Worm (Caenorhabditis elegans) whole organism, L4 larva: Measurements from ENCODE around the gene trk-1.

Experiments
- D1046.2 ChIP-seq: fragments of 200-800 bp; sonication (Bioruptor generic); IDR thresholded peaks from 2 replicates; pipeline ENCODE4 v1.3.6; 2022; ENCODE audit warnings: missing genetic modification characterization, missing compliant biosample characterization
- F10B5.3 ChIP-seq: sonication (generic microtip); optimal IDR thresholded peaks from 2 replicates; lab custom pipeline; 2016; ENCODE audit warnings: mild to moderate bottlenecking, missing genetic modification characterization, missing compliant biosample characterization
- F49E8.2 ChIP-seq: sonication (generic microtip); optimal IDR thresholded peaks from 2 replicates; lab custom pipeline; 2016; ENCODE audit warnings: missing compliant biosample characterization, mild to moderate bottlenecking, missing genetic modification characterization, borderline replicate concordance
- R02D3.7 ChIP-seq: fragments of 150-350 bp; sonication (generic microtip); optimal IDR thresholded peaks from 3 replicates; lab custom pipeline; 2014; ENCODE audit warnings: missing biosample characterization, missing genetic modification characterization
- Y105C5A.15 ChIP-seq: fragments of 200-800 bp; sonication (Bioruptor generic); IDR thresholded peaks from 2 replicates; pipeline ENCODE4 v1.3.6; 2022; ENCODE audit warnings: missing genetic modification characterization, missing compliant biosample characterization
- Y5F2A.4 ChIP-seq: fragments of 200-800 bp; sonication (Bioruptor generic); optimal IDR thresholded peaks from 2 replicates; lab custom pipeline; 2018; ENCODE audit warnings: mild to moderate bottlenecking, missing genetic modification characterization, missing compliant biosample characterization
- ZK546.5 ChIP-seq, 2 experiments: sonication (generic microtip); optimal IDR thresholded peaks; 2 replicates each; lab custom pipeline; 2017; ENCODE audit warnings: missing biosample characterization in 2 of 2, missing genetic modification characterization in 2 of 2
- aly-2 ChIP-seq: sonication (generic microtip); optimal IDR thresholded peaks from 2 replicates; lab custom pipeline; 2018; ENCODE audit warnings: missing biosample characterization, missing genetic modification characterization
- ama-1 ChIP-seq: fragments of 150-350 bp; optimal IDR thresholded peaks from 2 replicates; lab custom pipeline; 2014; ENCODE audit warnings: inconsistent platforms, mixed read lengths
- attf-4 ChIP-seq: sonication (generic microtip); optimal IDR thresholded peaks from 3 replicates; lab custom pipeline; 2017; ENCODE audit warnings: missing biosample characterization, missing genetic modification characterization
- ceh-20 ChIP-seq: fragments of 200-800 bp; sonication (Bioruptor generic); IDR thresholded peaks from 2 replicates; pipeline ENCODE4 v1.3.6; 2022; ENCODE audit warnings: missing genetic modification reagents, missing genetic modification characterization, missing compliant biosample characterization
- ceh-28 ChIP-seq: fragments of 150-350 bp; optimal IDR thresholded peaks from 2 replicates; lab custom pipeline; 2014; ENCODE audit warnings: missing biosample characterization, missing genetic modification reagents, missing genetic modification characterization
- ceh-62 ChIP-seq: sonication (generic microtip); optimal IDR thresholded peaks from 2 replicates; lab custom pipeline; 2017; ENCODE audit warnings: missing biosample characterization, missing genetic modification characterization
- ceh-82 ChIP-seq: sonication (generic microtip); optimal IDR thresholded peaks from 2 replicates; lab custom pipeline; 2017; ENCODE audit warnings: missing biosample characterization, missing genetic modification characterization
- ces-1 ChIP-seq: fragments of 150-350 bp; sonication (generic microtip); optimal IDR thresholded peaks from 4 replicates; lab custom pipeline; 2014; ENCODE audit warnings: missing biosample characterization, missing genetic modification reagents, missing genetic modification characterization
- ctbp-1 ChIP-seq: fragments of 200-800 bp; sonication (Bioruptor generic); IDR thresholded peaks from 2 replicates; pipeline ENCODE4 v1.3.6; 2022; ENCODE audit warnings: missing genetic modification reagents, missing genetic modification characterization, missing compliant biosample characterization
- daf-8 ChIP-seq: fragments of 200-800 bp; sonication (Bioruptor generic); IDR thresholded peaks from 2 replicates; pipeline ENCODE4 v1.3.6; 2022; ENCODE audit warnings: missing genetic modification characterization, missing compliant biosample characterization
- dmd-8 ChIP-seq: fragments of 200-800 bp; sonication (Bioruptor generic); IDR thresholded peaks from 2 replicates; pipeline ENCODE4 v1.3.6; 2022; ENCODE audit warnings: missing genetic modification characterization, missing compliant biosample characterization
- dmd-9 ChIP-seq: fragments of 200-800 bp; sonication (Bioruptor generic); IDR thresholded peaks from 2 replicates; pipeline ENCODE4 v1.3.6; 2022; ENCODE audit warnings: missing genetic modification reagents, missing genetic modification characterization, missing compliant biosample characterization
- dve-1 ChIP-seq: sonication (generic microtip); optimal IDR thresholded peaks from 2 replicates; lab custom pipeline; 2017; ENCODE audit warnings: antibody characterized with exemption, mild to moderate bottlenecking, missing genetic modification characterization, missing compliant biosample characterization; ENCODE audit not compliant: insufficient read depth
- egl-27 ChIP-seq: sonication (generic microtip); optimal IDR thresholded peaks from 3 replicates; lab custom pipeline; 2017; ENCODE audit warnings: missing biosample characterization, missing genetic modification reagents, missing genetic modification characterization
- egl-43 ChIP-seq: fragments of 200-800 bp; sonication (Bioruptor generic); IDR thresholded peaks from 2 replicates; pipeline ENCODE4 v1.3.6; 2022; ENCODE audit warnings: missing genetic modification reagents, missing genetic modification characterization, missing compliant biosample characterization
- fkh-10 ChIP-seq: fragments of 150-350 bp; optimal IDR thresholded peaks from 2 replicates; lab custom pipeline; 2014; ENCODE audit warnings: missing biosample characterization, missing genetic modification reagents, missing genetic modification characterization
- gei-8 ChIP-seq: fragments of 200-800 bp; sonication (Bioruptor generic); optimal IDR thresholded peaks from 2 replicates; lab custom pipeline; 2018; ENCODE audit warnings: mild to moderate bottlenecking, missing genetic modification characterization, missing compliant biosample characterization
- hlh-11 ChIP-seq: fragments of 200-800 bp; sonication (Bioruptor generic); optimal IDR thresholded peaks from 2 replicates; lab custom pipeline; 2018; ENCODE audit warnings: mild to moderate bottlenecking, missing genetic modification characterization, missing compliant biosample characterization
- lin-13 ChIP-seq: fragments of 150-350 bp; optimal IDR thresholded peaks from 2 replicates; lab custom pipeline; 2014; ENCODE audit warnings: missing biosample characterization, missing genetic modification reagents, missing genetic modification characterization
- lin-38 ChIP-seq: fragments of 200-800 bp; sonication (Bioruptor generic); IDR thresholded peaks from 2 replicates; pipeline ENCODE4 v1.3.6; 2022; ENCODE audit warnings: missing genetic modification reagents, missing genetic modification characterization, missing compliant biosample characterization
- lir-3 ChIP-seq: sonication (generic microtip); optimal IDR thresholded peaks from 2 replicates; lab custom pipeline; 2016; ENCODE audit warnings: mild to moderate bottlenecking, missing genetic modification characterization, missing compliant biosample characterization
- mdt-29 ChIP-seq: fragments of 200-800 bp; sonication (Bioruptor generic); IDR thresholded peaks from 2 replicates; pipeline ENCODE4 v1.3.6; 2022; ENCODE audit warnings: missing genetic modification reagents, missing genetic modification characterization, missing compliant biosample characterization
- mes-2 ChIP-seq: sonication (generic microtip); optimal IDR thresholded peaks from 2 replicates; lab custom pipeline; 2016; ENCODE audit warnings: missing genotype, mild to moderate bottlenecking, missing genetic modification characterization, missing compliant biosample characterization; ENCODE audit not compliant: poor library complexity, severe bottlenecking
- mxl-3 ChIP-seq: fragments of 200-800 bp; sonication (Bioruptor generic); optimal IDR thresholded peaks from 2 replicates; lab custom pipeline; 2018; ENCODE audit warnings: mild to moderate bottlenecking, missing genetic modification characterization, missing compliant biosample characterization
- nhr-10 ChIP-seq: fragments of 150-350 bp; optimal IDR thresholded peaks from 2 replicates; lab custom pipeline; 2014; ENCODE audit warnings: missing biosample characterization, missing genetic modification characterization
- nhr-102 ChIP-seq: sonication (generic microtip); optimal IDR thresholded peaks from 2 replicates; lab custom pipeline; 2016; ENCODE audit warnings: mild to moderate bottlenecking, missing genetic modification characterization, moderate library complexity, missing compliant biosample characterization
- nhr-111 ChIP-seq: fragments of 200-800 bp; sonication (Bioruptor generic); optimal IDR thresholded peaks from 2 replicates; lab custom pipeline; 2018; ENCODE audit warnings: mild to moderate bottlenecking, missing genetic modification characterization, missing compliant biosample characterization
- nhr-237 ChIP-seq: sonication (generic microtip); optimal IDR thresholded peaks from 2 replicates; lab custom pipeline; 2017; ENCODE audit warnings: missing biosample characterization, missing genetic modification characterization
- nhr-25 ChIP-seq: sonication (generic microtip); optimal IDR thresholded peaks from 2 replicates; lab custom pipeline; 2017; ENCODE audit warnings: missing genetic modification characterization, mild to moderate bottlenecking, missing compliant biosample characterization, antibody characterized with exemption, moderate library complexity, borderline replicate concordance; ENCODE audit not compliant: insufficient read depth
- nhr-28 ChIP-seq: fragments of 150-350 bp; optimal IDR thresholded peaks from 2 replicates; lab custom pipeline; 2014; ENCODE audit warnings: missing biosample characterization, missing genetic modification characterization
- nhr-41 ChIP-seq: fragments of 200-800 bp; sonication (Bioruptor generic); IDR thresholded peaks from 2 replicates; pipeline ENCODE4 v1.3.6; 2022; ENCODE audit warnings: missing genetic modification reagents, missing genetic modification characterization, missing compliant biosample characterization
- nhr-42 ChIP-seq: fragments of 200-800 bp; sonication (Bioruptor generic); IDR thresholded peaks from 2 replicates; pipeline ENCODE4 v1.3.6; 2022; ENCODE audit warnings: missing genetic modification characterization, missing compliant biosample characterization
- nhr-48 ChIP-seq: sonication (generic microtip); optimal IDR thresholded peaks from 2 replicates; lab custom pipeline; 2016; ENCODE audit warnings: mild to moderate bottlenecking, missing genetic modification characterization, missing compliant biosample characterization
- nhr-6 ChIP-seq: fragments of 150-350 bp; optimal IDR thresholded peaks from 2 replicates; lab custom pipeline; 2014; ENCODE audit warnings: missing biosample characterization, missing genetic modification characterization
- rbr-2 ChIP-seq: sonication (generic microtip); optimal IDR thresholded peaks from 2 replicates; lab custom pipeline; 2016; ENCODE audit warnings: missing genotype, missing genetic modification characterization, missing compliant biosample characterization
- sdz-12 ChIP-seq: fragments of 200-800 bp; sonication (Bioruptor generic); optimal IDR thresholded peaks from 2 replicates; lab custom pipeline; 2018; ENCODE audit warnings: mild to moderate bottlenecking, missing genetic modification characterization, missing compliant biosample characterization
- set-16 ChIP-seq: fragments of 200-800 bp; sonication (Bioruptor generic); IDR thresholded peaks from 2 replicates; pipeline ENCODE4 v1.3.6; 2022; ENCODE audit warnings: missing genetic modification reagents, missing genetic modification characterization, missing compliant biosample characterization
- snpc-4 ChIP-seq: fragments of 150-350 bp; optimal IDR thresholded peaks from 2 replicates; lab custom pipeline; 2014; ENCODE audit warnings: missing biosample characterization, missing genetic modification characterization
- spr-3 ChIP-seq: fragments of 200-800 bp; sonication (Bioruptor generic); optimal IDR thresholded peaks from 2 replicates; lab custom pipeline; 2018; ENCODE audit warnings: mild to moderate bottlenecking, missing genetic modification characterization, missing compliant biosample characterization
- unc-39 ChIP-seq: sonication (generic microtip); optimal IDR thresholded peaks from 2 replicates; lab custom pipeline; 2017; ENCODE audit warnings: missing biosample characterization, missing genetic modification characterization
- unc-62 ChIP-seq, 3 experiments: fragments of 150-350 bp in 1 of 3; sonication (generic microtip); optimal IDR thresholded peaks in 2 of 3; peaks in 1 of 3; 1 replicate in 1 of 3; 2 replicates in 2 of 3; lab custom pipeline; 2014 to 2017; ENCODE audit warnings: missing biosample characterization in 3 of 3, missing genetic modification characterization in 3 of 3, missing genetic modification reagents in 3 of 3, missing genotype in 1 of 3
- zfp-3 ChIP-seq: fragments of 200-800 bp; sonication (Bioruptor generic); conservative IDR thresholded peaks from 2 replicates; pipeline ENCODE4 v1.3.6; 2022; ENCODE audit warnings: missing genetic modification reagents, missing genetic modification characterization, missing compliant biosample characterization

The trk-1 gene

DNA sequence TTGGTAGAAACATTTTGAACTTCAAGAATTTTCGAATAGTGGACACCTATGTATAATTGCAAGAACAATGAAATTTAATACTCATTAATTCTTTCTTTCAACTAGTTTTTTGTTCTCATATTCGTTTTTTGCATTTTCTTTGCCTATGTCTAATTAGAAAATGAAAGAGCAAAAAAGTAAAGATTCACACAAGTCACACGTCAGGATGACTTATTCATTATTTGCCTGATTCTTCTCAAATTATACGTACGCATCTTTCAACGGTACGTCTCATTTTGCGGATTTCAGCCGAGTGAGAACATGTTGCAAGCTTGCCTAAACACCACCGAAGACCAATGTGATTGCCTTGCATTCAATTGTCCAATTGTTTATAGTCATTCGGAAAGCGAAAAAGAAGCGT is 29.9 kb upstream of the trk-1 start, which contains the start of gene nmur-1:
Gene nmur-1 (plus strand): TSS at position 301 of the 400 bp plus-strand sequence.
- TF ChIP-seq unc-62 (GFP tag; optimal IDR thresholded peaks at IDR 0.05 in 1 of 2; lab: Kevin White, UChicago) (peak in 1 of 2 experiments; percentile 66), unc-62 (tag; optimal IDR thresholded peaks at IDR 0.05; lab: Kevin White, UChicago) (no peak), sdz-12 (no peak)

- TF ChIP-seq attf-4 (no peak), Y5F2A.4 (GFP tag; lab: Kevin White, UChicago) (no peak), ctbp-1 (GFP tag; lab: Robert Waterston, UW) (0 out of 2 replicates have a peak, but pooled peaks have one; percentile 47), mdt-29 (peak; percentile 39; the same call in 1 of the 2 replicates), zfp-3 (0 out of 2 replicates have a peak, but pooled peaks have one; percentile 61), ama-1 (lab: Kevin White, UChicago) (no peak), egl-43 (GFP tag; lab: Robert Waterston, UW) (no peak), F49E8.2 (peak; percentile 42), nhr-42 (GFP tag; lab: Robert Waterston, UW) (no peak), gei-8 (GFP tag; lab: Kevin White, UChicago) (peak; percentile 19), set-16 (GFP tag; lab: Robert Waterston, UW) (no peak), nhr-6 (tag; lab: Kevin White, UChicago) (no peak), daf-8 (GFP tag; lab: Robert Waterston, UW) (no peak), unc-39 (tag; lab: Kevin White, UChicago) (no peak), lir-3 (tag; lab: Kevin White, UChicago) (peak; percentile 28), F10B5.3 (tag; lab: Kevin White, UChicago) (no peak), mes-2 (tag; lab: Kevin White, UChicago) (no peak), mxl-3 (GFP tag; lab: Kevin White, UChicago) (no peak), D1046.2 (GFP tag; lab: Robert Waterston, UW) (0 out of 2 replicates have a peak, but pooled peaks have one; percentile 46), ZK546.5 (tag; optimal IDR thresholded peaks at IDR 0.05; lab: Kevin White, UChicago) (no peak), snpc-4 (tag; lab: Kevin White, UChicago) (no peak), dve-1 (tag; lab: Kevin White, UChicago) (no peak), ceh-20 (no peak; the same call in 1 of the 2 replicates), nhr-25 (tag; lab: Kevin White, UChicago) (no peak), nhr-102 (no peak), aly-2 (tag; lab: Kevin White, UChicago) (no peak), Y105C5A.15 (GFP tag; lab: Robert Waterston, UW) (no peak), spr-3 (GFP tag; lab: Kevin White, UChicago) (no peak), ceh-82 (tag; lab: Kevin White, UChicago) (no peak), lin-13 (GFP tag; lab: Kevin White, UChicago) (peak; percentile 35), rbr-2 (peak; percentile 43), ceh-28 (no peak), hlh-11 (tag; lab: Kevin White, UChicago) (no peak), nhr-41 (GFP tag; lab: Robert Waterston, UW) (no peak), dmd-8 (GFP tag; lab: Robert Waterston, UW) (no peak), nhr-48 (tag; lab: Kevin White, UChicago) (peak; percentile 42), ceh-62 (tag; lab: Kevin White, UChicago) (no peak), R02D3.7 (tag; lab: Kevin White, UChicago) (no peak), egl-27 (no peak), ces-1 (GFP tag; lab: Kevin White, UChicago) (no peak), dmd-9 (GFP tag; lab: Robert Waterston, UW) (0 out of 2 replicates have a peak, but pooled peaks have one; percentile 54), nhr-10 (tag; lab: Kevin White, UChicago) (no peak), nhr-237 (no peak), lin-38 (GFP tag; lab: Robert Waterston, UW) (peak; percentile 69), nhr-111 (GFP tag; lab: Kevin White, UChicago) (peak; percentile 19), fkh-10 (no peak), nhr-28 (tag; lab: Kevin White, UChicago) (no peak)
These were observed 20.7 kb upstream of the trk-1 start for ce11 chrX:8971461-8971860.
